Fruit fly (Drosophila melanogaster) whole organism, pupa: ENCODE results near the gene CG32461.

ENCODE experiments used
- CG10348 ChIP-seq: fragments of 200-800 bp; sonication (Bioruptor generic); IDR thresholded peaks from 2 replicates; pipeline ENCODE4 v1.3.6; 2022; ENCODE audit warnings: missing biosample characterization, missing genetic modification characterization
- CG12605 ChIP-seq: fragments of 200-800 bp; sonication (Bioruptor generic); IDR thresholded peaks from 2 replicates; pipeline ENCODE4 v1.3.6; 2022; ENCODE audit warnings: missing biosample characterization, missing genetic modification characterization
- CG13204 ChIP-seq: fragments of 200-800 bp; sonication (Bioruptor generic); optimal IDR thresholded peaks from 2 replicates; lab custom pipeline; 2018; ENCODE audit warnings: missing biosample characterization, mild to moderate bottlenecking, missing genetic modification characterization, moderate library complexity
- CG14655 ChIP-seq: fragments of 200-800 bp; sonication (Bioruptor generic); optimal IDR thresholded peaks from 3 replicates; lab custom pipeline; 2017; ENCODE audit warnings: mild to moderate bottlenecking, missing biosample characterization, missing genetic modification reagents, missing genetic modification characterization
- CG15710 ChIP-seq: fragments of 200-800 bp; sonication (Bioruptor generic); optimal IDR thresholded peaks from 2 replicates; lab custom pipeline; 2018; ENCODE audit warnings: missing biosample characterization, mild to moderate bottlenecking, missing genetic modification characterization, moderate library complexity
- CG17806 ChIP-seq: fragments of 200-800 bp; sonication (Bioruptor generic); optimal IDR thresholded peaks from 2 replicates; lab custom pipeline; 2018; ENCODE audit warnings: missing biosample characterization, mild to moderate bottlenecking, missing genetic modification characterization, moderate library complexity
- CG32121 ChIP-seq: fragments of 200-800 bp; sonication (Bioruptor generic); IDR thresholded peaks from 2 replicates; pipeline ENCODE4 v1.3.6; 2022; ENCODE audit warnings: missing biosample characterization, missing genetic modification characterization
- CG34367 ChIP-seq: fragments of 200-800 bp; sonication (Bioruptor generic); optimal IDR thresholded peaks from 2 replicates; lab custom pipeline; 2018; ENCODE audit warnings: missing biosample characterization, mild to moderate bottlenecking, missing genetic modification characterization
- CG4496 ChIP-seq: fragments of 200-800 bp; sonication (Bioruptor generic); IDR thresholded peaks from 3 replicates; pipeline ENCODE4 v1.3.6; 2022; ENCODE audit warnings: missing biosample characterization, missing genetic modification characterization
- CG8159 ChIP-seq: fragments of 200-800 bp; sonication (Bioruptor generic); optimal IDR thresholded peaks from 3 replicates; lab custom pipeline; 2018; ENCODE audit warnings: missing biosample characterization, mild to moderate bottlenecking, missing genetic modification characterization, moderate library complexity
- CG8301 ChIP-seq: fragments of 200-800 bp; sonication (Bioruptor generic); optimal IDR thresholded peaks from 2 replicates; lab custom pipeline; 2018; ENCODE audit warnings: missing biosample characterization, mild to moderate bottlenecking, missing genetic modification characterization
- CG9948 ChIP-seq: fragments of 200-800 bp; sonication (Bioruptor generic); optimal IDR thresholded peaks from 2 replicates; lab custom pipeline; 2018; ENCODE audit warnings: missing biosample characterization, mild to moderate bottlenecking, missing genetic modification characterization, moderate library complexity
- D1 ChIP-seq: fragments of 200-800 bp; sonication (Bioruptor generic); optimal IDR thresholded peaks from 2 replicates; lab custom pipeline; 2018; ENCODE audit warnings: missing biosample characterization, mild to moderate bottlenecking, missing genetic modification characterization, moderate library complexity
- EcR ChIP-seq: fragments of 200-800 bp; sonication (Bioruptor generic); optimal IDR thresholded peaks from 3 replicates; lab custom pipeline; 2019; ENCODE audit warnings: missing biosample characterization, missing genetic modification characterization, mild to moderate bottlenecking, moderate library complexity, missing genetic modification reagents
- Ets98B ChIP-seq: fragments of 200-800 bp; sonication (Bioruptor generic); IDR thresholded peaks from 2 replicates; pipeline ENCODE4 v1.3.6; 2022; ENCODE audit warnings: missing biosample characterization, missing genetic modification characterization
- Pif1A ChIP-seq: fragments of 200-800 bp; sonication (Bioruptor generic); optimal IDR thresholded peaks from 3 replicates; lab custom pipeline; 2016; ENCODE audit warnings: missing biosample characterization, missing genetic modification characterization
- Pif1B ChIP-seq: fragments of 200-800 bp; sonication (Bioruptor generic); optimal IDR thresholded peaks from 3 replicates; lab custom pipeline; 2016; ENCODE audit warnings: missing biosample characterization, missing genetic modification characterization
- Snoo ChIP-seq: fragments of 200-800 bp; sonication (Bioruptor generic); optimal IDR thresholded peaks from 3 replicates; lab custom pipeline; 2017; ENCODE audit warnings: missing biosample characterization, mild to moderate bottlenecking, missing genetic modification characterization, inconsistent platforms
- gl ChIP-seq: fragments of 200-800 bp; sonication (Bioruptor generic); optimal IDR thresholded peaks from 2 replicates; lab custom pipeline; 2018; ENCODE audit warnings: missing biosample characterization, mild to moderate bottlenecking, missing genetic modification characterization
- rn ChIP-seq: fragments of 200-800 bp; sonication (Bioruptor generic); IDR thresholded peaks from 2 replicates; pipeline ENCODE4 v1.3.6; 2022; ENCODE audit warnings: missing biosample characterization, missing genetic modification characterization

The CG32461 gene

DNA sequence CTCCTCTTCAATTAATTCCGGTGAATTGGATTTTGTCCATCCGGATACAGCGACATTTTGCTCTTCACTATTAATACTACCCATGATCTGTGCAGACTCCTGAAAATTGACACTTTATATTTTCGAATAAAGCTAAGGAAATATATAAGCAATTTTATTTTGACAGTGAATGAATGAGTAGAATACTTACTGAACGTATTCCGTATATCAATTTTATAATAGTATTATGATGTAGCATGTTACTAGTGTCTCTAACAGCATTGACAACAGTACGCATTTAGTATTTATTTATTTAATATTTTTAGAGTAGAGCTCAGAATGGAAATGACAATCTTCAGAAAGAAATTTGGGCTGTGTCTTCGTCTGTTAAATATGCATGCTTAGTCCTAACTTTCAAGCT is at the start of gene CG32461:
TSS of gene CG32461 (minus strand) at position 101 of the 400 bp plus-strand sequence.
- TF ChIP-seq CG8301 (tag; lab: Kevin White, UChicago), result no peak

DNA sequence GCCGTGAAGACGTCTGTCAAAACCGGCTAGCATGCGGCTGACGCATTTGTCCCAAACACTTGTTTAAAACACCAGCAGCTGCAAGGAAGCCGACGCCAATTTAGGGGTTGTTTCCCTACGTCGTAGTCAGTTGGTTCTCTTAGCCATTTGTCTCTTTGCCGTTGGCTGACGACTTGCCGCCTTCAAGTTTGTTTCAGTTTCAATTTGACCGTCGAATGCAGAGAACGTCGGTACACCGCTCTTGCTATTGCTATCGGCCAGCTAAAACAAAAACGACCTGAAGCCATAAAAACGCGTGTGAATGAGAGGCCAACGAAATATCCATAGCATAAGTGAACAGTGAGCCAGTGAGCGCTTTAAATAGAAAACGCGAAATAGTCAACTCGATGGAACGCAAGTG is 43.1 kb upstream of the CG32461 start, which contains the start of gene nrm:
TSS of gene nrm (plus strand) at position 197 of the 400 bp plus-strand sequence.
- TF ChIP-seq CG8159 (no peak), CG9948 (tag; lab: Kevin White, UChicago) (no peak), D1 (tag; lab: Kevin White, UChicago) (no peak), CG12605 (GFP tag; lab: Robert Waterston, UW) (no peak), CG13204 (GFP tag; lab: Kevin White, UChicago) (no peak), EcR (GFP tag; lab: Kevin White, UChicago) (no peak), Pif1A (GFP tag; lab: Kevin White, UChicago) (no peak), CG34367 (tag; lab: Kevin White, UChicago) (no peak), CG4496 (GFP tag; lab: Robert Waterston, UW) (no peak), CG15710 (tag; lab: Kevin White, UChicago) (no peak), CG10348 (GFP tag; lab: Robert Waterston, UW) (no peak), CG17806 (tag; lab: Kevin White, UChicago) (no peak)

DNA sequence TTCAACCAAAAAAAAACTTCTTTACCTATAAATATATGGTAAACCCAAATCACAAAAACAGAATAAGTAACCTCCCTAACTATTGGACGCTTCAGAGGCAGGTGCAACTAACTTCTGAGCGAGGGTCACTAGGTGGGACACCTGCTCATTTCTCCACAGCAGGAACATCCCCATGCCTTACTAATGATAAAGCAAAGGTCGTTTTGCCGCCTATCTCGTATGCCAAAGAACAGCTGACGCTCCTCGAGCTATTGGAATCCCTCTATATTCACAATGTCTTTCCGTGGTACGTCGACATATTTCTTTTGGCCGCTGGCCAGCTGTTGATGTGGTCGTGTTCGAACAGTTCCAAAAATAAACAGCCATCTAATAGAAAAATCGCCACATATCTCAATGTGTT is 34.4 kb upstream of the CG32461 start:
- TF ChIP-seq CG34367 (tag; lab: Kevin White, UChicago) (no peak), Ets98B (no peak), Pif1A (GFP tag; lab: Kevin White, UChicago) (no peak), Pif1B (no peak), rn (GFP tag; lab: Robert Waterston, UW) (no peak), CG15710 (tag; lab: Kevin White, UChicago) (no peak), CG10348 (GFP tag; lab: Robert Waterston, UW) (no peak), CG9948 (tag; lab: Kevin White, UChicago) (no peak), CG14655 (GFP tag; lab: Kevin White, UChicago) (no peak), D1 (tag; lab: Kevin White, UChicago) (no peak), CG8159 (no peak), CG17806 (tag; lab: Kevin White, UChicago) (no peak), CG32121 (GFP tag; lab: Robert Waterston, UW) (no peak), EcR (GFP tag; lab: Kevin White, UChicago) (no peak), Snoo (tag; lab: Kevin White, UChicago) (no peak), CG13204 (GFP tag; lab: Kevin White, UChicago) (no peak)

DNA sequence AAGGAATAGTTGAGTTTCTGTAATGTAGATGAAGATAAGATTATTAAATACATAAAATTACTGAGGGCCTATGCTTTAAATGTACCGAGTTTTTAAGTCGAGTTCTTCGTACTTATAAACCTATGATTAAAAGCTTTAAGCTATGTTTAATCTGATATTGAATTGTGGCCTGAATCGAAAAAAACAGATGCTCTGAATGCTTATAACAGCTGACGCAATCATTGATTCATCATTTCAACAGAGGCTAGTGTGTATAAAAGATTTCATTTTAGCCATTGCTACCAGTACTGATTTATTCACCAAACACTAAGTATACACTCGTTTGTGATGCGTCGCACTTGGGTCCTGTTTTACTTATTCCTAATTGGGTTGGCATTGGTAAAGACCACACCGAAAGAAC is 32.2 kb upstream of the CG32461 start, which contains the start of gene CG32457:
TSS of gene CG32457 (plus strand) at position 301 of the 400 bp plus-strand sequence.
- TF ChIP-seq CG17806 (tag; lab: Kevin White, UChicago), result no peak
- no peak for TF ChIP-seq CG13204 (GFP tag; lab: Kevin White, UChicago)
- TF ChIP-seq CG14655 (GFP tag; lab: Kevin White, UChicago), result no peak
- TF ChIP-seq Pif1B, result no peak
- no peak for TF ChIP-seq Ets98B
- TF ChIP-seq CG15710 (tag; lab: Kevin White, UChicago), result no peak
- no peak for TF ChIP-seq CG8301 (tag; lab: Kevin White, UChicago)
- TF ChIP-seq EcR (GFP tag; lab: Kevin White, UChicago), result no peak
- no peak for TF ChIP-seq CG12605 (GFP tag; lab: Robert Waterston, UW)
- TF ChIP-seq CG34367 (tag; lab: Kevin White, UChicago), result no peak
- TF ChIP-seq CG4496 (GFP tag; lab: Robert Waterston, UW), result no peak
- TF ChIP-seq CG9948 (tag; lab: Kevin White, UChicago), result no peak
- TF ChIP-seq D1 (tag; lab: Kevin White, UChicago), result no peak
- no peak for TF ChIP-seq gl (tag; lab: Kevin White, UChicago)
- TF ChIP-seq CG32121 (GFP tag; lab: Robert Waterston, UW), result no peak
- TF ChIP-seq rn (GFP tag; lab: Robert Waterston, UW), result no peak
- TF ChIP-seq Snoo (tag; lab: Kevin White, UChicago), result no peak
- no peak for TF ChIP-seq Pif1A (GFP tag; lab: Kevin White, UChicago)
- TF ChIP-seq CG8159, result no peak

DNA sequence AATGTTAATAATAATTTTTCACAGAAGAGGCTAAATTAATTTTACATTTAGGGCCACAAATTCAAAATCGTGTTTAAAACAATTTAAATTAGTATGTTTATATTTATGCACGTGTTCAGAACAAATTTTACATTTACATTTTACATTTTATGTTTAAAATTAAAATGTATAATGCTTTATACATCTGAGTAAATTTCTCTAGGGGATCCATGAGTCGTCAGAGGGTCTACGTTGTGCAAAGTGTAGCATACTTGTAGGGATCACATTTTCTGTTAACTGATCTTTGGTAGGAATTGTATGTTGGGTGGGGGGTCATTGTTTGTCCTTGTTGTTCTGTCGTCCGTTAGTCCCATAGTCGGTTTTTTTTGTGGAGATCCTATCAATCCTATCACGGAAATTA is 26.9 kb upstream of the CG32461 start:
- TF ChIP-seq D1 (tag; lab: Kevin White, UChicago), result peak; percentile 67
- no peak for TF ChIP-seq rn (GFP tag; lab: Robert Waterston, UW)

DNA sequence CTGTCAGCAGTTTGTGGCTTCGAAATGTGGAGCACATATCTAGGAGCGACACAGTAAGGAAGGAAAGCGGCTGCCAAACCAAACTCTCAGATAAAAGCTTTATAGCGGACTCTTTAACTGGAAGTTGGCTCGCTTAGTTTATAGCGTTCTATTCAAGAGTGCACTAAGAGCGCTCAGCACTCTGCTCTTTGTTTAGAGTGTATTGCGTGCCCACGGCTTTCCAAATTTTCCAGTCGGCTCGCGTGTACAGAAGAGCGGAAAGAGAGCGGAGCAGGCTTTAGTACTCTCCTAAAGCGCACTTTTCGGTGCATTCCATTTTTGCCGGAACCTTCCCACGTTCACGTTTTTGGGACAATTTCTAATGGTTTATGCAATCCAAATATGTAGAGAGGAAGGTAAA is 5.2 kb upstream of the CG32461 start:
- TF ChIP-seq CG8159, result no peak
- TF ChIP-seq CG17806 (tag; lab: Kevin White, UChicago), result no peak
- no peak for TF ChIP-seq gl (tag; lab: Kevin White, UChicago)
- no peak for TF ChIP-seq CG34367 (tag; lab: Kevin White, UChicago)
- TF ChIP-seq CG32121 (GFP tag; lab: Robert Waterston, UW), result no peak
- TF ChIP-seq EcR (GFP tag; lab: Kevin White, UChicago), result no peak
- TF ChIP-seq Pif1B, result no peak
- TF ChIP-seq CG4496 (GFP tag; lab: Robert Waterston, UW), result no peak
- TF ChIP-seq Ets98B, result no peak
- no peak for TF ChIP-seq rn (GFP tag; lab: Robert Waterston, UW)
- TF ChIP-seq CG13204 (GFP tag; lab: Kevin White, UChicago), result no peak

DNA sequence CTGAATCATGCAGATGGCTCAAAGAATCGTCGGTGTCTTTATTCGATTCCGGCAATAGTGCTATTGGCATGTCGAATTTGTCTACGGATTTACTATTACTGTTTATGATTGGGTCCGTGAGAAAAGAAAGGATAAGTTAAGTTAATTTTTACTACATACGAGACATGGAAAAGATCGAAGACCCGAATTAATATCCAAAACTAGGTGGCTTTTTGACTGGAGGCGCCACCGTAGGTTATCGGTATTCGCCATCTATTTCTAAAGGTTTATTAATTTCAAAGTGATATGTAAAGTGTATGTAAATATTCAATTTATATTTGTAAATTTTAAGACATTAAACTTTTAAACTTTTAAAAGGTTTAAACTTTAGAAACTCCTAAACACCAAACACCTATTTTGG is 3.1 kb upstream of the CG32461 start:
- TF ChIP-seq CG10348 (GFP tag; lab: Robert Waterston, UW), result no peak
- no peak for TF ChIP-seq CG8301 (tag; lab: Kevin White, UChicago)
- TF ChIP-seq rn (GFP tag; lab: Robert Waterston, UW), result no peak
- TF ChIP-seq CG9948 (tag; lab: Kevin White, UChicago), result no peak
- no peak for TF ChIP-seq CG4496 (GFP tag; lab: Robert Waterston, UW)
- no peak for TF ChIP-seq Ets98B
- TF ChIP-seq CG13204 (GFP tag; lab: Kevin White, UChicago), result no peak
